Fruit fly (Drosophila melanogaster): Measurements from ENCODE around the gene CG5078.

- TF ChIP-seq CG9932 (GFP tag; IDR thresholded peaks at IDR 0.05) (no peak), Taf1 (GFP tag; IDR thresholded peaks at IDR 0.05) (no peak), CG1233 (GFP tag; optimal IDR thresholded peaks at IDR 0.05) (no peak), C15 (GFP tag; IDR thresholded peaks at IDR 0.05) (no peak), Oaz (GFP tag; IDR thresholded peaks at IDR 0.05) (no peak), CG12769 (tag; optimal IDR thresholded peaks at IDR 0.05) (no peak), CG4424 (GFP tag; optimal IDR thresholded peaks at IDR 0.05) (no peak), CG8944 (GFP tag; optimal IDR thresholded peaks at IDR 0.05) (no peak), MESR4 (GFP tag; optimal IDR thresholded peaks at IDR 0.05) (no peak)
These were observed 43.5 kb downstream of the CG5078 start for dm6 chr3L:20549358-20549757.
